Fruit fly (Drosophila melanogaster) whole organism: ENCODE measurements around the gene Golgin104.

Source experiments
- CG8478 ChIP-seq: fragments of >200 bp; optimal IDR thresholded peaks from 2 replicates; lab custom pipeline; 2018; ENCODE audit warnings: inconsistent platforms
- Dll ChIP-seq: fragments of >200 bp; optimal IDR thresholded peaks from 2 replicates; lab custom pipeline; 2017
- EcR ChIP-seq, 2 experiments: fragments of >200 bp; optimal IDR thresholded peaks; 2 replicates each; lab custom pipeline; 2017; ENCODE audit warnings: missing biosample characterization in 2 of 2, missing genetic modification characterization in 2 of 2, missing genetic modification reagents in 2 of 2
- pan ChIP-seq: fragments of >200 bp; optimal IDR thresholded peaks from 2 replicates; lab custom pipeline; 2017
- psq ChIP-seq: fragments of >200 bp; optimal IDR thresholded peaks from 2 replicates; lab custom pipeline; 2017
- usp ChIP-seq: fragments of >200 bp; optimal IDR thresholded peaks from 2 replicates; lab custom pipeline; 2017; ENCODE audit warnings: missing biosample characterization, missing genetic modification characterization, mixed read lengths

The Golgin104 gene

DNA sequence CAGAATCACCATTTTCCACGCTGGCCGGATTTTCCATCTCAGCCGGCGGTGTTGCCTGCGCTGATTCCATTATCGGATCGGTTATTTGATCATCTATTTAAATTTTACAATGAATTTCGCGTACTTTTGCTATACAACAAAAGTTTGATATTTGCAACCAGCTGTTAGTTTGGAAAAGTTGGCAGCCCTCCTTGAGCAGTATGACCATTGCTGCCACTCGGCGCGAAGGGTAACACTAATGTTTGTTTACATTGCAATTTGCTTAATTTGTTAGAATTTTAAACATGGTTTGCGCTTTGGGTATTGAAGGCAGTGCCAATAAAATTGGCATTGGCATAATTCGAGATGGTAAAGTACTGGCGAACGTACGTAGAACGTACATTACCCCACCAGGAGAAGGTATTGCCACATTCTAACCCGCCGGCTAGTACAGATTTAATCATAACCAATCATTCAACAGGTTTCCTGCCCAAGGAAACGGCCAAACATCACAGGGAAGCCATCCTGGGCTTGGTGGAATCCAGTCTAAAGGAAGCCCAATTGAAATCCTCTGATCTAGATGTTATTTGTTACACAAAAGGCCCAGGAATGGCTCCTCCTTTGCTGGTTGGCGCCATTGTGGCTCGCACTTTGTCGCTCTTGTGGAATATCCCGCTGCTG is at the start of gene Golgin104, which contains the start of gene Tcs3:
Golgin104 (minus strand) TSS at position 182 of the 660 bp plus-strand sequence.
Tcs3 (plus strand) TSS at position 222 of the 660 bp plus-strand sequence.
- no peak for TF ChIP-seq EcR (GFP tag; optimal IDR thresholded peaks at IDR 0.05; lab: Kevin White, UChicago)
- no peak for TF ChIP-seq usp (GFP tag; lab: Kevin White, UChicago)
- TF ChIP-seq psq (lab: Kevin White, UChicago) = no peak
- TF ChIP-seq pan (lab: Kevin White, UChicago) = no peak
- TF ChIP-seq CG8478 (lab: Kevin White, UChicago) = no peak
- no peak for TF ChIP-seq Dll

DNA sequence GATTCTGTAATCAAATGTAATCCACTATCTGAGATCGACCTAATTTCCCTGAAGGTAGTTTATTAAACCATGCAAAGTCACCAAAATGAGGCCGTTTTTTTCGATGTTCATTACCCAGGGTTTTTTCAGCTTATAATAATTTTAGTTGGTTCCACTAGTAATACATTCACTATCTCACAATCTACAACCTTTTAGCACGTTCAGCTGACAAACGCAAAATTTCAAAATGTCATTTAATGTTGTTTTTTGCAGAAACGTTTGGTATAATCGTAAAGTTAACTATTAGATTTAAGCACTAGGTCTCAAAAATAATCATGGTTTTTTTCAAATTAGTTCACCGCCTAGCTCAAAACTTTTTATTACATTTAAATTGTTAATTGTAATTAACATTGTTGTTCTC is 48.4 kb upstream of the Golgin104 start, which contains the start of gene CG44836:
CG44836 (minus strand) TSS at position 101 of the 400 bp plus-strand sequence.
- no peak for TF ChIP-seq pan (lab: Kevin White, UChicago)
- no peak for TF ChIP-seq Dll
- TF ChIP-seq psq (lab: Kevin White, UChicago) = no peak
- no peak for TF ChIP-seq CG8478 (lab: Kevin White, UChicago)
- no peak for TF ChIP-seq EcR (GFP tag; optimal IDR thresholded peaks at IDR 0.05; lab: Kevin White, UChicago)
- no peak for TF ChIP-seq usp (GFP tag; lab: Kevin White, UChicago)

dm6 chr3L:16394506-16394905 is 42.8 kb upstream of the Golgin104 start, which contains the start of gene Gagr:
Gene Gagr, plus strand, starts transcription at chr3L:16394586.
- TF ChIP-seq CG8478 (lab: Kevin White, UChicago) (no peak), Dll (no peak), EcR (GFP tag; optimal IDR thresholded peaks at IDR 0.05; lab: Kevin White, UChicago) (no peak), psq (lab: Kevin White, UChicago) (no peak), usp (GFP tag; lab: Kevin White, UChicago) (no peak), pan (lab: Kevin White, UChicago) (no peak)

DNA sequence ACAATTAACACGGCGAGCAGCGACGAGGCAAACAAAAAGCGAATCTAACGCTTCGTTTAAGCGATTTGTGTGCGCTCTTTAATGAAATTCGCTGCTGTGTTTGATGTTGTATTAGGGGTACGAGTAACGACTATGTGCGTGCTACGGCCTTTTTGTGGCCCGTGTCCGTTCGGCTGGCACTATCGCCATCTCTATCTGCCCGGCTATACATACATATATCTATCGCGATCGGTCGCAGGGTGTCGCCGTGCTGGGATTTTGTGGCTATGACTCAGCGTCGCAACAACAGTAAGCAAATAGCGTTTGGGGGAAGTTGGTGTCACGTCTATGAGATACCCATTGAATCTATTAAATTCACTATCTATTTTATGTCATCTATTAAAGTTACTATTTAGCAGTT is 41.9 kb upstream of the Golgin104 start:
- TF ChIP-seq usp (GFP tag; lab: Kevin White, UChicago) (no peak), Dll (no peak), pan (lab: Kevin White, UChicago) (no peak), EcR (GFP tag; optimal IDR thresholded peaks at IDR 0.05; lab: Kevin White, UChicago) (no peak), CG8478 (lab: Kevin White, UChicago) (no peak), psq (lab: Kevin White, UChicago) (no peak)

DNA sequence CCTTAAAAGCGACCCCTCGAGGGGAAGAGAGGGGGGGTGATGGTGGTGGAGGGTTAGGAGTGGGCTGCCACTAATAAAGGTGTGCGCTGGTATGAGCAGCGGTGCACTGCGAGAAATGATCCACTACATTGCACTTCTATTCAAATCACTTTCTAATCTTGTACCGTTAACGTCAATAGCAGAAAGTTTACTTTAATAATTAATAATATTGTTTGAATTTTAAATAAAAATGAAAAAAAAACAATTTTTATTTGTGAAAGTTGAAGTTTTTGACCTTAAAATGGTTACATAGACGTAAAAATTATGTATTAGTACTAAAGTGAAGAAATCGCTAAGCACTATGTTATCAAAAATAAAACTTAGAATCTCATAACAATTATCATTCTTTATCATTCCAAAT is 41.1 kb upstream of the Golgin104 start:
- TF ChIP-seq usp (GFP tag; lab: Kevin White, UChicago) (no peak), EcR (GFP tag; optimal IDR thresholded peaks at IDR 0.05; lab: Kevin White, UChicago) (no peak)

dm6 chr3L:16392203-16392800 is 40.6 kb upstream of the Golgin104 start:
- TF ChIP-seq pan (lab: Kevin White, UChicago) (no peak), CG8478 (lab: Kevin White, UChicago) (no peak), EcR (GFP tag; optimal IDR thresholded peaks at IDR 0.05; lab: Kevin White, UChicago) (no peak), usp (GFP tag; lab: Kevin White, UChicago) (no peak), psq (lab: Kevin White, UChicago) (no peak), Dll (no peak)

DNA sequence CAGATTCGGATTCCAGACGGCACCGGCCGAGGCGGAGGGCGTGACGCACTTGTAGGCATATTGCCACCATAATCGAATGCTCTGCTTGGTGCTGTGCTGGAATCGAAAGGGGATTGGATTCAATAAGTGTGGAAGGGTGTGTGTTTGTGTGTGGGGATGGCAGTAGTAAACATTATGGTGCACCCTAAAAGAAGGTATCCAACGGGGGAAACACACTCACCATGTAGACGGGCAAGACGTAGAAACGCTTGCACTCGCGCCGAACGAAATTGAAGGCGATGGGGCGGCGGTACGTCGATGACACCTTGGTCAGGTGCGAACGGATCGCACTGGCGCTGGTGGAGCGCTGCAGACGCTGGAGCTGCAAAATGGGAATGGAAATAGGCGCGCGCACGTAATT is 39.5 kb upstream of the Golgin104 start:
- TF ChIP-seq Dll (no peak), usp (GFP tag; lab: Kevin White, UChicago) (no peak), pan (lab: Kevin White, UChicago) (no peak), EcR (GFP tag; optimal IDR thresholded peaks at IDR 0.05; lab: Kevin White, UChicago) (no peak), CG8478 (lab: Kevin White, UChicago) (no peak), psq (lab: Kevin White, UChicago) (no peak)

DNA sequence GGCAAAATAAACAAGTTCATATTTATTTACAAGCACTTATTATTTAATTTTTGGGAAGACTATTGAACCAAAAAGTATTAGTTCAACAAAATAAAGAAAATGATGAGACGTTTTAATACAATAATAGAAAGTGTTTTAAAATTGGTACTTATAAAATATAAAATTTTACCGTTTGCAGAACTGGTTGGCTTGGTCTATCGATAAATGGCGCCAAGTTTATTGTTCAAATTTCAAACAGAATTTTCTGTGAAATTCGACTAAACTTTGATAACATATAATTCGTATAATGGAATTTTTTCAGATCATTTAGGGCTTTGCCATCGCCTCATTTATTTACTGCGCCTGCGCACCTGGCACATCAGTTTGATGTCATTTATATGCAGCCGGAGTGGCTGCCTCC is 39.0 kb upstream of the Golgin104 start:
- TF ChIP-seq CG8478 (lab: Kevin White, UChicago) (no peak), Dll (no peak), usp (GFP tag; lab: Kevin White, UChicago) (no peak), EcR (GFP tag; optimal IDR thresholded peaks at IDR 0.05; lab: Kevin White, UChicago) (no peak), pan (lab: Kevin White, UChicago) (no peak), psq (lab: Kevin White, UChicago) (no peak)

- TF ChIP-seq EcR (GFP tag; optimal IDR thresholded peaks at IDR 0.05; lab: Kevin White, UChicago) (no peak), CG8478 (lab: Kevin White, UChicago) (no peak), psq (lab: Kevin White, UChicago) (no peak), Dll (no peak), usp (GFP tag; lab: Kevin White, UChicago) (no peak), pan (lab: Kevin White, UChicago) (no peak)
These were observed 34.3 kb upstream of the Golgin104 start, which contains the start of the genes Agpat3 and RAF2 for dm6 chr3L:16385880-16386584. Gene Agpat3, minus strand, starts transcription at chr3L:16385957. Gene RAF2, plus strand, starts transcription at chr3L:16386327.

DNA sequence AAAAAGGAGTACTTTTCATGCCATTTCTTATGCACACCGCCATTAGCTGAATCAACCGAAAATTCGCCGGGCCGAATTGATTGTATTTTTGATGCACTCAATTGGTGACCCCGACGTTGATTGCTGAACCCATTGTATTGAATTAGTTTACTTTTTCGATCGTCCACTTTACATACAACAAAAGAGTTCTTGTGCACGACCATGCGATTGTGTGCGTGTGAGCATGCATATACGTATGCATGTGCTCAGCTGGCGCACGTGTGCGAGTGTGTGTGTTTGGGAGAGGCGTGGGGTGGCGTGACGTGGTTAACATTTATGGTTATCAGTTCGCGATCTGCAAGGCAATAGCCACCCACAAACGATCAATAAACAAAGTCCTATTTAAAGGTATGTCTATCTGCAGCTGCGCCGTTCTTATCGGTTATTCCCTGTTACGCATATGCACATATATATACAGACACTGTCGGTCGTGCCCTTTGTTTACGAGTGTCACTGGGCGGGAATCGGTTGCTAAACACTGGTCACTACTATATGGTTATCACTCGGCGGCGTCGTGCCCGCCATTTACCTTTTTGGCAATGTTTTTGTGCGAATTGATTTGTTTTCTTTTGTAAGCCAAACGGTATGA is 33.6 kb upstream of the Golgin104 start:
- no peak for TF ChIP-seq CG8478 (lab: Kevin White, UChicago)
- no peak for TF ChIP-seq EcR (GFP tag; optimal IDR thresholded peaks at IDR 0.05; lab: Kevin White, UChicago)
- no peak for TF ChIP-seq Dll
- no peak for TF ChIP-seq pan (lab: Kevin White, UChicago)
- no peak for TF ChIP-seq psq (lab: Kevin White, UChicago)
- no peak for TF ChIP-seq usp (GFP tag; lab: Kevin White, UChicago)
